In the genomic region with DNA sequence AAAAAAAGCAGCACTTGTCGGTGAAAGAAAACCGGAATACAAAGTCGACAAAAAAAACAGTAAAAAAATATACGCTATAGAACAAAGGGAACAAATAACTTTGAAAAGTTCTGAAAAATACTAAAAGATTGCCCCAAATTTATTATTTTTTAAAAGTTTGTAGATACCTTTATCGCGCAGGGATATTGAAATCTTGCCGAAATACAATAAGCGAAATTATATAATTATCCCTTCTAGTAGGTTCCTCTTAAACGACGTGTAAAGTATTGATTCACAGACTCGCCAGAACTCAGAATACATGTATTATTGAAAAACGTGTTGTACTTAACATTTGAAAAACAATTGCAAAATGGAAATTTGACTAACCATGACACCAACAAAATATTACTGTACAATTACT, we compare ENCODE assay signal across 8 worm cellular contexts.
TF ChIP-seq lines count a peak whose summit lies in the region.

No protein-coding gene starts in this region.

TF ChIP-seq in whole organism, L1 larva, 84 proteins besides CTCF, POLR2A, EP300 and RAD21 (continues in another document):
- TF ChIP-seq ceh-82 (tag; optimal IDR thresholded peaks at IDR 0.05; lab: Kevin White, UChicago): peak; percentile 90 to 96 (median 94)
- TF ChIP-seq sup-37 (GFP tag; optimal IDR thresholded peaks at IDR 0.05; lab: Kevin White, UChicago): peak; percentile 35
- TF ChIP-seq efl-3 (GFP tag; optimal IDR thresholded peaks at IDR 0.05; lab: Kevin White, UChicago): peak; percentile 63
- no peak for TF ChIP-seq ces-1 (GFP tag; optimal IDR thresholded peaks at IDR 0.05; lab: Kevin White, UChicago)
- no peak for TF ChIP-seq nhr-12 (tag; optimal IDR thresholded peaks at IDR 0.05; lab: Kevin White, UChicago)
- TF ChIP-seq lin-39 (tag; optimal IDR thresholded peaks at IDR 0.05; lab: Kevin White, UChicago): peak; percentile 96
- no peak for TF ChIP-seq unc-62 (GFP tag; optimal IDR thresholded peaks at IDR 0.05; lab: Kevin White, UChicago)
- TF ChIP-seq hlh-17 (GFP tag; optimal IDR thresholded peaks at IDR 0.05; lab: Kevin White, UChicago; ENCODE audit: borderline replicate concordance): no peak
- peak; percentile 94 for TF ChIP-seq mep-1 (tag; optimal IDR thresholded peaks at IDR 0.05; lab: Kevin White, UChicago)
- TF ChIP-seq unc-130 (tag; optimal IDR thresholded peaks at IDR 0.05; lab: Kevin White, UChicago): no peak

TF ChIP-seq in whole organism, L2 larva, 48 proteins besides CTCF, POLR2A, EP300 and RAD21 (continues in another document):
- TF ChIP-seq unc-62 (GFP tag; optimal IDR thresholded peaks at IDR 0.05; lab: Kevin White, UChicago): peak; percentile 10
- peak; percentile 88 for TF ChIP-seq skn-1 (tag; optimal IDR thresholded peaks at IDR 0.05; lab: Kevin White, UChicago)
- TF ChIP-seq aly-2 (tag; optimal IDR thresholded peaks at IDR 0.05; lab: Kevin White, UChicago): no peak
- TF ChIP-seq nhr-12 (tag; optimal IDR thresholded peaks at IDR 0.05; lab: Kevin White, UChicago): peak; percentile 52
- TF ChIP-seq nhr-23 (tag; optimal IDR thresholded peaks at IDR 0.05; lab: Kevin White, UChicago): no peak
- no peak for TF ChIP-seq elt-1 (tag; optimal IDR thresholded peaks at IDR 0.05; lab: Kevin White, UChicago)
- no peak for TF ChIP-seq alr-1 (tag; optimal IDR thresholded peaks at IDR 0.05; lab: Kevin White, UChicago)
- peak; percentile 68 for TF ChIP-seq ceh-16 (tag; optimal IDR thresholded peaks at IDR 0.05; lab: Kevin White, UChicago)
- peak; percentile 91 for TF ChIP-seq sma-3 (GFP tag; optimal IDR thresholded peaks at IDR 0.05; lab: Kevin White, UChicago)
- TF ChIP-seq crh-2 (tag; optimal IDR thresholded peaks at IDR 0.05; lab: Kevin White, UChicago): peak; percentile 98
- peak; percentile 96 for TF ChIP-seq C34F6.9 (tag; optimal IDR thresholded peaks at IDR 0.05; lab: Kevin White, UChicago)

TF ChIP-seq in whole organism, L3 larva, 47 proteins besides CTCF, POLR2A, EP300 and RAD21 (continues in another document):
- TF ChIP-seq R02D3.7 (tag; optimal IDR thresholded peaks at IDR 0.05; lab: Kevin White, UChicago): peak; percentile 82
- peak in 1 of 3 experiments; percentile 63 for TF ChIP-seq elt-3 (tag; optimal IDR thresholded peaks at IDR 0.05; lab: Kevin White, UChicago)
- TF ChIP-seq nhr-237 (tag; optimal IDR thresholded peaks at IDR 0.05; lab: Kevin White, UChicago): no peak
- no peak for TF ChIP-seq nhr-28 (tag; optimal IDR thresholded peaks at IDR 0.05; lab: Kevin White, UChicago)
- TF ChIP-seq sea-2 (GFP tag; optimal IDR thresholded peaks at IDR 0.05; lab: Kevin White, UChicago): no peak
- no peak for TF ChIP-seq unc-39 (tag; optimal IDR thresholded peaks at IDR 0.05; lab: Kevin White, UChicago)
- peak; percentile 94 for TF ChIP-seq ceh-82 (tag; optimal IDR thresholded peaks at IDR 0.05; lab: Kevin White, UChicago)
- peak; percentile 97 for TF ChIP-seq jun-1 (tag; optimal IDR thresholded peaks at IDR 0.05; lab: Kevin White, UChicago)
- TF ChIP-seq ztf-11 (tag; optimal IDR thresholded peaks at IDR 0.05; lab: Kevin White, UChicago): no peak
- TF ChIP-seq ceh-9 (tag; optimal IDR thresholded peaks at IDR 0.05; lab: Kevin White, UChicago): no peak
- no peak for TF ChIP-seq ZK546.5 (tag; optimal IDR thresholded peaks at IDR 0.05; lab: Kevin White, UChicago)

TF ChIP-seq in whole organism, L4 larva, 104 proteins besides CTCF, POLR2A, EP300 and RAD21 (continues in another document):
- peak; percentile 82 for TF ChIP-seq nhr-48 (tag; optimal IDR thresholded peaks at IDR 0.05; lab: Kevin White, UChicago)
- peak; percentile 92 for TF ChIP-seq aha-1 (tag; lab: Kevin White, UChicago)
- TF ChIP-seq egl-43 (GFP tag; IDR thresholded peaks at IDR 0.05; lab: Robert Waterston, UW): 0 out of 2 replicates have a peak, but pooled peaks have one; percentile 47
- no peak for TF ChIP-seq nhr-111 (GFP tag; optimal IDR thresholded peaks at IDR 0.05; lab: Kevin White, UChicago)
- peak; percentile 74 for TF ChIP-seq madf-9 (GFP tag; conservative IDR thresholded peaks at IDR 0.05; lab: Robert Waterston, UW)
- no peak for TF ChIP-seq tag-97 (GFP tag; IDR thresholded peaks at IDR 0.05; lab: Robert Waterston, UW)
- TF ChIP-seq pqm-1 (tag; optimal IDR thresholded peaks at IDR 0.05; lab: Kevin White, UChicago): peak; percentile 28
- TF ChIP-seq mdl-1 (tag; optimal IDR thresholded peaks at IDR 0.05; lab: Kevin White, UChicago): peak; percentile 66 to 73
- TF ChIP-seq ceh-20 (GFP tag; IDR thresholded peaks at IDR 0.05; lab: Robert Waterston, UW): peak; percentile 61; the same call in 1 of the 2 replicates
- peak; percentile 97 for TF ChIP-seq nhr-102 (tag; optimal IDR thresholded peaks at IDR 0.05; lab: Kevin White, UChicago)
- no peak for TF ChIP-seq lin-39 (tag; optimal IDR thresholded peaks at IDR 0.05; lab: Kevin White, UChicago)

TF ChIP-seq in whole organism, late embryonic, 69 proteins besides CTCF, POLR2A, EP300 and RAD21 (continues in another document):
- TF ChIP-seq unc-42 (tag; optimal IDR thresholded peaks at IDR 0.05; lab: Kevin White, UChicago): peak; percentile 61
- TF ChIP-seq nfya-1 (tag; optimal IDR thresholded peaks at IDR 0.05; lab: Kevin White, UChicago): peak; percentile 13
- TF ChIP-seq lim-6 (tag; optimal IDR thresholded peaks at IDR 0.05; lab: Kevin White, UChicago): no peak
- peak; percentile 55 for TF ChIP-seq ceh-48 (tag; optimal IDR thresholded peaks at IDR 0.05; lab: Kevin White, UChicago)
- no peak for TF ChIP-seq T23F11.4 (GFP tag; optimal IDR thresholded peaks at IDR 0.05; lab: Kevin White, UChicago)
- TF ChIP-seq pros-1 (tag; optimal IDR thresholded peaks at IDR 0.05; lab: Kevin White, UChicago): no peak
- no peak for TF ChIP-seq nhr-11 (tag; optimal IDR thresholded peaks at IDR 0.05; lab: Kevin White, UChicago)
- TF ChIP-seq npax-4 (tag; optimal IDR thresholded peaks at IDR 0.05; lab: Kevin White, UChicago): no peak
- TF ChIP-seq ttx-3 (tag; optimal IDR thresholded peaks at IDR 0.05; lab: Kevin White, UChicago): no peak
- no peak for TF ChIP-seq eyg-1 (tag; optimal IDR thresholded peaks at IDR 0.05; lab: Kevin White, UChicago)
- TF ChIP-seq pax-1 (tag; optimal IDR thresholded peaks at IDR 0.05; lab: Kevin White, UChicago): no peak
- TF ChIP-seq dmd-4 (tag; optimal IDR thresholded peaks at IDR 0.05; lab: Kevin White, UChicago; ENCODE audit: borderline replicate concordance): no peak

TF ChIP-seq in whole organism, midembryonic, 9 proteins besides CTCF, POLR2A, EP300 and RAD21:
- TF ChIP-seq T22C8.4 (GFP tag; IDR thresholded peaks at IDR 0.05; lab: Robert Waterston, UW) (peak; percentile 78), cog-1 (tag; optimal IDR thresholded peaks at IDR 0.05; lab: Kevin White, UChicago) (peak; percentile 59), klf-2 (GFP tag; conservative IDR thresholded peaks at IDR 0.05; lab: Robert Waterston, UW) (no peak), tab-1 (GFP tag; IDR thresholded peaks at IDR 0.05; lab: Robert Waterston, UW) (no peak), ztf-29 (GFP tag; IDR thresholded peaks at IDR 0.05; lab: Robert Waterston, UW) (no peak), ztf-23 (GFP tag; IDR thresholded peaks at IDR 0.05; lab: Robert Waterston, UW) (no peak), med-1 (GFP tag; optimal IDR thresholded peaks at IDR 0.05; lab: Kevin White, UChicago; ENCODE audit: insufficient read depth) (no peak), flt-1 (GFP tag; IDR thresholded peaks at IDR 0.05; lab: Robert Waterston, UW) (no peak), ref-1 (GFP tag; conservative IDR thresholded peaks at IDR 0.05; lab: Robert Waterston, UW) (no peak)

TF ChIP-seq in whole organism, mixed stage, embryonic, 35 proteins besides CTCF, POLR2A, EP300 and RAD21:
- no peak for TF ChIP-seq unc-120 (tag; optimal IDR thresholded peaks at IDR 0.05; lab: Kevin White, UChicago; ENCODE audit: poor library complexity, severe bottlenecking)
- TF ChIP-seq sptf-1 (tag; optimal IDR thresholded peaks at IDR 0.05; lab: Kevin White, UChicago): peak; percentile 42
- TF ChIP-seq lsy-2 (tag; optimal IDR thresholded peaks at IDR 0.05; lab: Kevin White, UChicago): peak; percentile 49
- no peak for TF ChIP-seq mab-5 (tag; optimal IDR thresholded peaks at IDR 0.05; lab: Kevin White, UChicago)
- TF ChIP-seq nhr-237 (tag; optimal IDR thresholded peaks at IDR 0.05; lab: Kevin White, UChicago): peak; percentile 93
- peak; percentile 91 for TF ChIP-seq ces-1 (GFP tag; optimal IDR thresholded peaks at IDR 0.05; lab: Kevin White, UChicago)
- TF ChIP-seq tbx-8 (GFP tag; optimal IDR thresholded peaks at IDR 0.05; lab: Kevin White, UChicago): no peak
- no peak for TF ChIP-seq zip-8 (tag; optimal IDR thresholded peaks at IDR 0.05; lab: Kevin White, UChicago)

TF ChIP-seq in whole organism, young adult, 124 proteins besides CTCF, POLR2A, EP300 and RAD21 (continues in another document):
- TF ChIP-seq attf-3 (GFP tag; conservative IDR thresholded peaks at IDR 0.05; lab: Robert Waterston, UW) (0 out of 2 replicates have a peak, but pooled peaks have one; percentile 26), lin-40 (tag; optimal IDR thresholded peaks at IDR 0.05; lab: Kevin White, UChicago) (peak; percentile 98), snpc-4 (GFP tag; optimal IDR thresholded peaks at IDR 0.05; lab: Kevin White, UChicago) (no peak), snpc-4 (tag; optimal IDR thresholded peaks at IDR 0.05; lab: Kevin White, UChicago) (peak in 3 of 4 experiments; percentile 52 to 64 (median 63)), cebp-1 (GFP tag; IDR thresholded peaks at IDR 0.05; lab: Robert Waterston, UW) (no peak; the same call in 1 of the 2 replicates), cebp-1 (tag; optimal IDR thresholded peaks at IDR 0.05; lab: Kevin White, UChicago) (peak; percentile 83), K11D2.4 (GFP tag; IDR thresholded peaks at IDR 0.05; lab: Robert Waterston, UW) (peak; percentile 90), akir-1 (GFP tag; optimal IDR thresholded peaks at IDR 0.05; lab: Kevin White, UChicago) (peak; percentile 38), dpl-1 (GFP tag; optimal IDR thresholded peaks at IDR 0.05; lab: Kevin White, UChicago) (no peak), T07F8.4 (tag; optimal IDR thresholded peaks at IDR 0.05; lab: Kevin White, UChicago) (peak; percentile 14), somi-1 (GFP tag; optimal IDR thresholded peaks at IDR 0.05; lab: Kevin White, UChicago) (peak; percentile 71), Y79H2A.3 (GFP tag; conservative IDR thresholded peaks at IDR 0.05; lab: Robert Waterston, UW) (no peak), F10E7.11 (tag; optimal IDR thresholded peaks at IDR 0.05; lab: Kevin White, UChicago) (peak; percentile 34), ama-1 (optimal IDR thresholded peaks at IDR 0.05; lab: Kevin White, UChicago) (no peak), ama-1 (GFP tag; optimal IDR thresholded peaks at IDR 0.05; lab: Kevin White, UChicago) (peak in 1 of 2 experiments; percentile 7), madf-6 (GFP tag; IDR thresholded peaks at IDR 0.05; lab: Robert Waterston, UW) (no peak), repo-1 (tag; optimal IDR thresholded peaks at IDR 0.05; lab: Kevin White, UChicago) (peak; percentile 71), ceh-100 (GFP tag; IDR thresholded peaks at IDR 0.05; lab: Robert Waterston, UW) (0 out of 2 replicates have a peak, but pooled peaks have one; percentile 11), lin-54 (GFP tag; optimal IDR thresholded peaks at IDR 0.05; lab: Kevin White, UChicago) (peak; percentile 60), nhr-80 (tag; optimal IDR thresholded peaks at IDR 0.05; lab: Kevin White, UChicago) (peak; percentile 55), B0261.1 (tag; optimal IDR thresholded peaks at IDR 0.05; lab: Kevin White, UChicago) (peak; percentile 57)
